Fruit fly (Drosophila melanogaster) whole organism, pupa: ENCODE data around the gene CG3842.

Experiments used
- CG10348 ChIP-seq: fragments of 200-800 bp; sonication (Bioruptor generic); IDR thresholded peaks from 2 replicates; pipeline ENCODE4 v1.3.6; 2022; ENCODE audit warnings: missing biosample characterization, missing genetic modification characterization
- CG12605 ChIP-seq: fragments of 200-800 bp; sonication (Bioruptor generic); IDR thresholded peaks from 2 replicates; pipeline ENCODE4 v1.3.6; 2022; ENCODE audit warnings: missing biosample characterization, missing genetic modification characterization
- CG34367 ChIP-seq: fragments of 200-800 bp; sonication (Bioruptor generic); optimal IDR thresholded peaks from 2 replicates; lab custom pipeline; 2018; ENCODE audit warnings: missing biosample characterization, mild to moderate bottlenecking, missing genetic modification characterization
- CG9948 ChIP-seq: fragments of 200-800 bp; sonication (Bioruptor generic); optimal IDR thresholded peaks from 2 replicates; lab custom pipeline; 2018; ENCODE audit warnings: missing biosample characterization, mild to moderate bottlenecking, missing genetic modification characterization, moderate library complexity
- D1 ChIP-seq: fragments of 200-800 bp; sonication (Bioruptor generic); optimal IDR thresholded peaks from 2 replicates; lab custom pipeline; 2018; ENCODE audit warnings: missing biosample characterization, mild to moderate bottlenecking, missing genetic modification characterization, moderate library complexity
- Pif1A ChIP-seq: fragments of 200-800 bp; sonication (Bioruptor generic); optimal IDR thresholded peaks from 3 replicates; lab custom pipeline; 2016; ENCODE audit warnings: missing biosample characterization, missing genetic modification characterization
- fd96Ca ChIP-seq: fragments of 200-800 bp; sonication (Bioruptor generic); IDR thresholded peaks from 3 replicates; pipeline ENCODE4 v1.3.6; 2022; ENCODE audit warnings: missing biosample characterization, missing genetic modification characterization

- TF ChIP-seq CG10348 (GFP tag; lab: Robert Waterston, UW) (no peak), CG34367 (tag; lab: Kevin White, UChicago) (no peak), Pif1A (GFP tag; lab: Kevin White, UChicago) (no peak), CG9948 (tag; lab: Kevin White, UChicago) (no peak), fd96Ca (no peak), CG12605 (GFP tag; lab: Robert Waterston, UW) (no peak), D1 (no peak)
These were observed 17.6 kb downstream of the CG3842 start for dm6 chrX:6355090-6355679.
